Worm (Caenorhabditis elegans) whole organism, young adult: ENCODE measurements around the gene T24C2.5.

Experiments used
- F23B12.7 ChIP-seq: sonication (generic microtip); optimal IDR thresholded peaks from 2 replicates; lab custom pipeline; 2017; ENCODE audit warnings: missing genetic modification characterization, mild to moderate bottlenecking, missing compliant biosample characterization, antibody characterized with exemption, moderate library complexity; ENCODE audit not compliant: insufficient read depth
- F57A8.1 ChIP-seq: fragments of 200-800 bp; sonication (Bioruptor generic); optimal IDR thresholded peaks from 2 replicates; lab custom pipeline; 2018; ENCODE audit warnings: mild to moderate bottlenecking, missing genetic modification characterization, moderate library complexity, missing compliant biosample characterization
- T26A5.8 ChIP-seq: sonication (generic microtip); optimal IDR thresholded peaks from 2 replicates; lab custom pipeline; 2016; ENCODE audit warnings: missing genetic modification characterization, missing compliant biosample characterization
- ZK185.1 ChIP-seq: sonication (generic microtip); optimal IDR thresholded peaks from 2 replicates; lab custom pipeline; 2016; ENCODE audit warnings: mild to moderate bottlenecking, missing genetic modification characterization, missing compliant biosample characterization; ENCODE audit not compliant: poor library complexity, severe bottlenecking
- bed-2 ChIP-seq: fragments of 200-800 bp; sonication (Bioruptor generic); IDR thresholded peaks from 2 replicates; pipeline ENCODE4 v1.3.6; 2022; ENCODE audit warnings: missing genetic modification reagents, missing genetic modification characterization, missing compliant biosample characterization
- cebp-1 ChIP-seq, 2 experiments: fragments of 200-800 bp in 1 of 2; sonication (Bioruptor generic) in 1 of 2; sonication (generic microtip) in 1 of 2; IDR thresholded peaks in 1 of 2; optimal IDR thresholded peaks in 1 of 2; 2 replicates each; pipeline versions ENCODE4 v1.3.6 to Lab custom; 2017 to 2022; ENCODE audit warnings: missing compliant biosample characterization in 2 of 2, missing genetic modification characterization in 2 of 2, mild to moderate bottlenecking in 1 of 2, missing genetic modification reagents in 1 of 2, moderate library complexity in 1 of 2
- ceh-100 ChIP-seq: fragments of 200-800 bp; sonication (Bioruptor generic); IDR thresholded peaks from 2 replicates; pipeline ENCODE4 v1.3.6; 2022; ENCODE audit warnings: missing genetic modification reagents, missing genetic modification characterization, missing compliant biosample characterization
- dpff-1 ChIP-seq: sonication (generic microtip); optimal IDR thresholded peaks from 2 replicates; lab custom pipeline; 2017; ENCODE audit warnings: mild to moderate bottlenecking, missing genetic modification characterization, missing compliant biosample characterization
- dpl-1 ChIP-seq: fragments of 150-350 bp; optimal IDR thresholded peaks from 2 replicates; lab custom pipeline; 2014; ENCODE audit warnings: missing biosample characterization, missing genetic modification reagents, missing genetic modification characterization
- nfya-1 ChIP-seq: sonication (generic microtip); optimal IDR thresholded peaks from 2 replicates; lab custom pipeline; 2017; ENCODE audit warnings: antibody characterized with exemption, missing compliant biosample characterization, missing genetic modification characterization, borderline replicate concordance; ENCODE audit not compliant: insufficient read depth
- nfyb-1 ChIP-seq: fragments of 200-800 bp; sonication (Bioruptor generic); IDR thresholded peaks from 2 replicates; pipeline ENCODE4 v1.3.6; 2022; ENCODE audit warnings: missing genetic modification reagents, missing genetic modification characterization, missing compliant biosample characterization
- pbrm-1 ChIP-seq: fragments of 200-800 bp; sonication (Bioruptor generic); IDR thresholded peaks from 2 replicates; pipeline ENCODE4 v1.3.6; 2022; ENCODE audit warnings: missing genetic modification reagents, missing genetic modification characterization, missing compliant biosample characterization
- snpc-4 ChIP-seq, 5 experiments: fragments of 150-350 bp in 1 of 5; sonication (generic microtip) in 4 of 5; optimal IDR thresholded peaks; 2 replicates each; lab custom pipeline; 2014 to 2018; ENCODE audit warnings: missing genetic modification characterization in 5 of 5, missing biosample characterization in 3 of 5, antibody characterized with exemption in 2 of 5, mild to moderate bottlenecking in 2 of 5, missing compliant biosample characterization in 2 of 5, missing genotype in 2 of 5, moderate library complexity in 2 of 5, missing genetic modification reagents in 1 of 5
- unc-62 ChIP-seq: fragments of 150-350 bp; optimal IDR thresholded peaks from 2 replicates; lab custom pipeline; 2014; ENCODE audit warnings: missing biosample characterization, missing genetic modification reagents, missing genetic modification characterization

ce11 chrX:14507992-14508391, 26.2 kb upstream of the T24C2.5 start:
- TF ChIP-seq cebp-1 (GFP tag; IDR thresholded peaks at IDR 0.05; lab: Robert Waterston, UW) (no peak), cebp-1 (tag; optimal IDR thresholded peaks at IDR 0.05; lab: Kevin White, UChicago) (no peak), T26A5.8 (tag; lab: Kevin White, UChicago) (no peak), ceh-100 (GFP tag; lab: Robert Waterston, UW) (no peak), nfyb-1 (GFP tag; lab: Robert Waterston, UW) (no peak), snpc-4 (GFP tag; optimal IDR thresholded peaks at IDR 0.05; lab: Kevin White, UChicago) (no peak), snpc-4 (tag; optimal IDR thresholded peaks at IDR 0.05; lab: Kevin White, UChicago) (no peak), nfya-1 (tag; lab: Kevin White, UChicago) (no peak), pbrm-1 (GFP tag; lab: Robert Waterston, UW) (no peak), unc-62 (GFP tag; lab: Kevin White, UChicago) (no peak), bed-2 (GFP tag; lab: Robert Waterston, UW) (no peak), dpff-1 (no peak), F23B12.7 (tag; lab: Kevin White, UChicago) (no peak), dpl-1 (no peak), ZK185.1 (tag; lab: Kevin White, UChicago) (no peak), F57A8.1 (GFP tag; lab: Kevin White, UChicago) (no peak)
